Worm (Caenorhabditis elegans): ENCODE data around the gene C39D10.7.

Gene C39D10.7

DNA sequence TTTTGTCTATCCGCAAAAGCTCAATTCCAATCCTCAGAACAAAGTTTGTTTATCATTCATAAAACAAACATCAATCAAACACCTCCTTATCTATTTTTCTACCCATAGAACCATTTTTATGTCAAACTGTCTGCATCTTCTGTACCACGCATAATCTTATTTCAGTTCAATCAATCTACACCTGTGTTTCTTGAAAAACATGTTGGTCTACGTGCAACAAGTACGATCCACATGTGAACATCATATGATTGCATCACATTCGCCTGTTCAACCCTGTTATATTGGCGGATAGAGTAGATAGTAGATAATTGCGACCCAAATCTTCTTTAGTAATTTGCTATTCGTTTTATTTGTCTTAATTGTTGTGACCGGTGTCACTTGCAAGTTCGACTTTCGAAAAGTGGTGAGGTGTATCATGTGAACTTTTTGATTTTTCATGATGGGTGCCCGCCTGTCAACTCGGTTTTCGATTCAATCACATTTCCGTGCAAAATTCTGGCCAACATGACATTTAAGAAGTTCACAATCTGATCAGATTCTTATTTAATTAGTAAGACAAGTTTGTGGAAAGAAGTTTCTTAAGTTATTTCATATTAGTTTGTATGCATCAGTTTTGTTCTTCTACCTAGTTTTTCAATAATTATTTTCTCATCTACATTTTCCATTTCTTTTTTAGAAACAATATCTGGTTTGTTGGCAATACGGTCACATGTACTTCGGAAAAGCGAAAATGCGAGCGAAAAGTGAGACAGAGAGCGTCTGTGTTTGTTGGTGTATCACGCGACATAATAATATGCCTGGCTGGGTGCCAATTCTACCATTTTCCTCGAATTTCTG is 38.7 kb upstream of the C39D10.7 start:
- TF ChIP-seq aha-1 (tag) (peak; percentile 99), aly-2 (tag; optimal IDR thresholded peaks at IDR 0.05) (no peak), mes-2 (tag; optimal IDR thresholded peaks at IDR 0.05; ENCODE audit: poor library complexity, severe bottlenecking) (no peak), dmd-9 (GFP tag; IDR thresholded peaks at IDR 0.05) (0 out of 2 replicates have a peak, but pooled peaks have one; percentile 40), nhr-102 (tag; optimal IDR thresholded peaks at IDR 0.05) (no peak), php-3 (GFP tag; IDR thresholded peaks at IDR 0.05) (peak; percentile 59; the same call in 1 of the 2 replicates), mdl-1 (tag; optimal IDR thresholded peaks at IDR 0.05) (peak in 1 of 2 experiments; percentile 15), zag-1 (tag; optimal IDR thresholded peaks at IDR 0.05) (no peak), dve-1 (tag; optimal IDR thresholded peaks at IDR 0.05; ENCODE audit: insufficient read depth) (peak; percentile 75), D1046.2 (GFP tag; IDR thresholded peaks at IDR 0.05) (no peak), tag-97 (GFP tag; IDR thresholded peaks at IDR 0.05) (no peak), zip-2 (tag; optimal IDR thresholded peaks at IDR 0.05) (no peak), zfp-3 (GFP tag; conservative IDR thresholded peaks at IDR 0.05) (no peak), daf-16 (GFP tag; optimal IDR thresholded peaks at IDR 0.05) (peak in 1 of 2 experiments; percentile 66), daf-16 (tag; optimal IDR thresholded peaks at IDR 0.05) (peak; percentile 96), T26A8.4 (GFP tag; IDR thresholded peaks at IDR 0.05) (0 out of 2 replicates have a peak, but pooled peaks have one; percentile 40), nhr-11 (tag; optimal IDR thresholded peaks at IDR 0.05) (peak; percentile 42), Y5F2A.4 (GFP tag; optimal IDR thresholded peaks at IDR 0.05) (no peak), lin-13 (GFP tag; optimal IDR thresholded peaks at IDR 0.05) (no peak), lin-39 (tag; optimal IDR thresholded peaks at IDR 0.05) (no peak), mdt-29 (GFP tag; IDR thresholded peaks at IDR 0.05) (peak; percentile 56; the same call in 1 of the 2 replicates), ztf-11 (tag; optimal IDR thresholded peaks at IDR 0.05) (no peak), nhr-6 (tag; optimal IDR thresholded peaks at IDR 0.05) (no peak), lsy-2 (tag; optimal IDR thresholded peaks at IDR 0.05) (peak in 1 of 2 experiments; percentile 54), hlh-11 (tag; optimal IDR thresholded peaks at IDR 0.05) (peak; percentile 53), hif-1 (tag; optimal IDR thresholded peaks at IDR 0.05) (peak in 1 of 2 experiments; percentile 89), mep-1 (tag; optimal IDR thresholded peaks at IDR 0.05) (peak; percentile 37), vab-7 (GFP tag; IDR thresholded peaks at IDR 0.05) (no peak), dpl-1 (GFP tag; optimal IDR thresholded peaks at IDR 0.05) (peak; percentile 16), rbr-2 (tag; optimal IDR thresholded peaks at IDR 0.05) (no peak), nhr-77 (tag; optimal IDR thresholded peaks at IDR 0.05) (peak; percentile 51), nhr-42 (GFP tag; IDR thresholded peaks at IDR 0.05) (no peak), ceh-82 (tag; optimal IDR thresholded peaks at IDR 0.05) (no peak), pha-4 (GFP tag; IDR thresholded peaks at IDR 0.05) (no peak), pha-4 (tag; optimal IDR thresholded peaks at IDR 0.05) (no peak), Y105C5A.15 (GFP tag; IDR thresholded peaks at IDR 0.05) (no peak), daf-12 (tag; optimal IDR thresholded peaks at IDR 0.05) (no peak), arid-1 (GFP tag; conservative IDR thresholded peaks at IDR 0.05) (no peak), fkh-10 (GFP tag; optimal IDR thresholded peaks at IDR 0.05) (no peak), hmg-1.1 (GFP tag; IDR thresholded peaks at IDR 0.05) (peak; percentile 9; the same call in 1 of the 2 replicates), unc-62 (GFP tag; optimal IDR thresholded peaks at IDR 0.05 in 1 of 2) (peak in 1 of 2 experiments; percentile 56), unc-62 (tag; optimal IDR thresholded peaks at IDR 0.05) (no peak), pqm-1 (tag; optimal IDR thresholded peaks at IDR 0.05) (peak; percentile 2), dmd-6 (GFP tag; IDR thresholded peaks at IDR 0.05) (peak; percentile 80), ces-1 (GFP tag; optimal IDR thresholded peaks at IDR 0.05) (no peak), Y75B8A.6 (GFP tag; IDR thresholded peaks at IDR 0.05) (no peak), F44E2.7 (GFP tag; IDR thresholded peaks at IDR 0.05) (no peak), dmd-8 (GFP tag; IDR thresholded peaks at IDR 0.05) (no peak), hlh-30 (tag; optimal IDR thresholded peaks at IDR 0.05; ENCODE audit: insufficient read depth) (peak; percentile 78), nhr-28 (tag; optimal IDR thresholded peaks at IDR 0.05) (peak; percentile 47)
